Worm (Caenorhabditis elegans): ENCODE results near the gene F16G10.1.

Gene F16G10.1

DNA sequence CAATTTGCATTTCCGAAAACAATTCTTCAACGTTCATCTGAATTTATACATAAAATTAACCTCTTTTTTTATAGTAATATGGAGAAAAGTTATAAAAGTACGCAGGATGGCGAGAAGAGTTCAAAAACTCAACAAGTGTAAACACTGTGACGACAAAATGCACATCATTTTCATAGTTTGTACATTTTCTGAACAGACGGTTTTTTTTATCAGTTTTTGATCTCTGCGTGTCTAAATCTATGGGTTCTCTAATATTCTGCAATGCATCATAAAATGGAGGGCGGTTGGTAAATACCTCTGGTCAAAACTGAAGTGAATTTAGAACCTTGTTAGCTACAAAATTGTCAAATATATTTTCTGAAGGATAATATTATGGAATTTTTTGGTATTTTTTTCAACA, 11.4 kb downstream of the F16G10.1 start, which contains the start of gene fbxa-4:
TSS of gene fbxa-4 (minus strand) at position 93 of the 400 bp plus-strand sequence.
- TF ChIP-seq nhr-12 (tag; optimal IDR thresholded peaks at IDR 0.05) (no peak), drap-1 (GFP tag; optimal IDR thresholded peaks at IDR 0.05) (no peak), sptf-1 (tag; optimal IDR thresholded peaks at IDR 0.05) (no peak), tbx-8 (GFP tag; optimal IDR thresholded peaks at IDR 0.05) (no peak), flh-1 (GFP tag; optimal IDR thresholded peaks at IDR 0.05) (no peak), mls-2 (tag; optimal IDR thresholded peaks at IDR 0.05) (no peak), pha-4 (tag; optimal IDR thresholded peaks at IDR 0.05) (no peak), unc-120 (tag; optimal IDR thresholded peaks at IDR 0.05; ENCODE audit: poor library complexity, severe bottlenecking) (no peak), ztf-11 (tag; optimal IDR thresholded peaks at IDR 0.05) (no peak), lsy-2 (tag; optimal IDR thresholded peaks at IDR 0.05) (no peak), lin-13 (tag; optimal IDR thresholded peaks at IDR 0.05) (no peak)

DNA sequence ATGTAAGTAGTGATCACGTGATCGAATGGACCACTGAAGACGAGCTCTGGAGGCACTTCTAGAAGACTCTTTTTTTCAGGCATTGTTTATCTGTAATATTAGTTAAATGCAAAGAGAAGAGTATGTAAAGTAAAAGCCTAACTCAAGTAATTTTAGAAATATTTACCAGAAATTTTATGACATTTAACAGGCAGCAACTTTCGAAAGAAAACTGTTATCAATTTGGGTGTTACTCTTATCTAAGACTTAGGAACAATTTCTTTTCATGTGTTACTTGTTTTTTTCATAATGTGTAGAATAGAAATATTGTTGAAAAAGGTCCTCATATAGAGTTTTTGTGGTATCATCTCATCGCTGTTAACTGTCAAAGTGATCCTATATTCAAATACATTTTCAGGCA, 13.8 kb downstream of the F16G10.1 start, which contains the start of the genes F42G2.5 and F42G2.7:
TSS of gene F42G2.5 (minus strand) at position 101 of the 400 bp plus-strand sequence.
TSS of gene F42G2.7 (plus strand) at position 270 of the 400 bp plus-strand sequence.
- TF ChIP-seq unc-62 (GFP tag; optimal IDR thresholded peaks at IDR 0.05): no peak
- no peak for TF ChIP-seq hlh-1 (tag; optimal IDR thresholded peaks at IDR 0.05)
- TF ChIP-seq nhr-2 (tag; optimal IDR thresholded peaks at IDR 0.05): no peak
- TF ChIP-seq drap-1 (GFP tag; optimal IDR thresholded peaks at IDR 0.05): no peak
- no peak for TF ChIP-seq elt-1 (tag; optimal IDR thresholded peaks at IDR 0.05; ENCODE audit: borderline replicate concordance, insufficient read depth)
- no peak for TF ChIP-seq tbx-8 (GFP tag; optimal IDR thresholded peaks at IDR 0.05)
- TF ChIP-seq mls-2 (tag; optimal IDR thresholded peaks at IDR 0.05): no peak

DNA sequence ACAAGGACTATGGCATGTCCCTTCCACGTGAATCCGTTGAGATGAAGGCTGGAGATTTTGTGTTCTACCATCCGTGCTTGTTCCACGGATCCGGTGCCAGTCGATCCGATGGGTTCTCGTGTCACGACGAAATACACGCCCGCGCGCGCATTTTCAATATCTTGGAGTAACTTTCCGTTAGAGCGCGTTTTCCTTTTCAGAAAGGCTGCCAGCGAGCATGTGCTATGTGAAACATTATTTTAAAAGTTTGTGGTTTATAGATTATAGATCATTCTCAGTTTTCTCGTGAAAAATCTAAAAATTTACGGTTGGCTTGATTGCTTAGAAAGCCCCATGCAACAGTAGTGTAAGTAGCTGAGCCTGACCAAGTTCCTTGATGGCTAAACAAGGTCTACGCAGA, 14.8 kb downstream of the F16G10.1 start, which contains the start of gene fbxc-20:
TSS of gene fbxc-20 (plus strand) at position 301 of the 400 bp plus-strand sequence.
- TF ChIP-seq nhr-237 (tag; optimal IDR thresholded peaks at IDR 0.05) (no peak), ceh-39 (tag; optimal IDR thresholded peaks at IDR 0.05) (no peak), tbx-8 (GFP tag; optimal IDR thresholded peaks at IDR 0.05) (no peak), ceh-43 (GFP tag; optimal IDR thresholded peaks at IDR 0.05) (no peak), ztf-11 (tag; optimal IDR thresholded peaks at IDR 0.05) (no peak), hlh-1 (tag; optimal IDR thresholded peaks at IDR 0.05) (no peak), ham-2 (GFP tag; optimal IDR thresholded peaks at IDR 0.05) (no peak), mab-5 (tag; optimal IDR thresholded peaks at IDR 0.05) (no peak), blmp-1 (tag; optimal IDR thresholded peaks at IDR 0.05) (no peak), nhr-12 (tag; optimal IDR thresholded peaks at IDR 0.05) (no peak), elt-1 (tag; optimal IDR thresholded peaks at IDR 0.05; ENCODE audit: borderline replicate concordance, insufficient read depth) (no peak)

DNA sequence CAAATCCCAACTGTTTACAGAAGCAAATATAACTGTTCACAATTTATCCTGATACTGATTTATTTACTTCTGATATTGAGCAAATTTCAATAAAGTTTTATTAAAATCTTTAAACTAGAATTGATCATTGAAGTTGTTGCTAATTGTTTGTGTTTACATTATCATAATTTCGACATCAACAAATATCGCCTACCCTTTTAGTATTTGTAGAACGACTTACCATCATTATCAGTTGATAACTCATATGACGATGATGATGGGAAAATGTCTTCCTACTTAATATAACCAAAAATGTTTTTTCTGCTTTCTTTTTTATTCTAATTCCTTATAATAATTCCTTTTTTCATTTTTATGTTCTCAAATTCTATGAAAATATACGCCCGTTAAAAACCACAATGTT, 16.6 kb downstream of the F16G10.1 start:
- TF ChIP-seq ceh-83 (GFP tag; optimal IDR thresholded peaks at IDR 0.05) (no peak), bed-3 (GFP tag; optimal IDR thresholded peaks at IDR 0.05) (no peak), ceh-43 (GFP tag; optimal IDR thresholded peaks at IDR 0.05) (no peak), hlh-1 (tag; optimal IDR thresholded peaks at IDR 0.05) (no peak), flh-1 (GFP tag; optimal IDR thresholded peaks at IDR 0.05) (no peak), sptf-1 (tag; optimal IDR thresholded peaks at IDR 0.05) (no peak), snpc-4 (tag; optimal IDR thresholded peaks at IDR 0.05) (no peak), ham-2 (GFP tag; optimal IDR thresholded peaks at IDR 0.05) (no peak), tbx-8 (GFP tag; optimal IDR thresholded peaks at IDR 0.05) (no peak), nhr-12 (tag; optimal IDR thresholded peaks at IDR 0.05) (no peak)

DNA sequence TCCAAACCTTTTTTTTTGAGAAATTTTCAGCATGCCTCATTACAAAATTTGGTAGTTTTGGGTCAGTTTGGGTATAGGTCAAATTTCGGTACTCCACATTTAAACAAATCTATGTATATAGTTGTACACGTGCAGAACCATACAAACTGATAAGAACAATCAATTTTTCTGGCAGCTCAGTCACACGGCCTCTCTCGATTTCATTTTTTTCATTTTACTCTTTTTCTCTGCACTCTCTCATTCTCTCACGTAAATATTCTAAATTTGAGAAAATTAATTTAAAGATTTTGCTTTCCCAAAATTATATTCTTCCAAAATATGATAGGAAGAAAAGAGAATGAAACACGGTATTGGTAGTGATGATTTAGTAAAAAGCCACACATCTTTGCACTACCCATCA, 17.1 kb downstream of the F16G10.1 start:
- TF ChIP-seq nhr-2 (tag; optimal IDR thresholded peaks at IDR 0.05) (no peak), ceh-43 (GFP tag; optimal IDR thresholded peaks at IDR 0.05) (no peak), unc-39 (tag; optimal IDR thresholded peaks at IDR 0.05) (no peak), sem-2 (GFP tag; optimal IDR thresholded peaks at IDR 0.05) (no peak), ceh-83 (GFP tag; optimal IDR thresholded peaks at IDR 0.05) (no peak), elt-3 (tag; optimal IDR thresholded peaks at IDR 0.05) (no peak), lsy-2 (tag; optimal IDR thresholded peaks at IDR 0.05) (no peak), cnd-1 (tag; optimal IDR thresholded peaks at IDR 0.05) (no peak), nhr-12 (tag; optimal IDR thresholded peaks at IDR 0.05) (no peak), sptf-1 (tag; optimal IDR thresholded peaks at IDR 0.05) (no peak), mls-2 (tag; optimal IDR thresholded peaks at IDR 0.05) (no peak), M03D4.4 (tag; optimal IDR thresholded peaks at IDR 0.05) (no peak)

DNA sequence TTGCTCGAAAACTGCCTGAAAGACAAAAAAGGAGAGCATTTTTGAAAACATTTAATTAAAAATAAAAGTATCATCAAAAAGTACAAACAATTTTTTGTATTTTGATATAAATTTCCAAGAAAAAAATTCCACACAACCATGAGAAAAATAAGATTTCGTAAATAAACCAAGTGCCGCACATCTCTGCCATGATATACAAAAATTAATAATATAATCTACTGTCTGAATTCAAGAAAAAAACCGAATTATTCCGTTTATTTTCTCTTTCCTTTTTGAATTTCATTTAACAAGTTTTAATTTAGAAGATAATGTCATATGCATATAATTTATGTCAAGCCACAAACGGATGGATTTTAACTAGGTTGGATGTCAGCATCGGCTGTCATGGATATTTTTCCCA, 17.8 kb downstream of the F16G10.1 start, which contains the start of gene F42G2.2:
TSS of gene F42G2.2 (plus strand) at position 301 of the 400 bp plus-strand sequence.
- TF ChIP-seq unc-62 (GFP tag; optimal IDR thresholded peaks at IDR 0.05) (no peak), mls-2 (tag; optimal IDR thresholded peaks at IDR 0.05) (no peak), cnd-1 (tag; optimal IDR thresholded peaks at IDR 0.05) (no peak), nhr-237 (tag; optimal IDR thresholded peaks at IDR 0.05) (no peak), sptf-1 (tag; optimal IDR thresholded peaks at IDR 0.05) (no peak), nhr-2 (tag; optimal IDR thresholded peaks at IDR 0.05) (no peak), elt-3 (tag; optimal IDR thresholded peaks at IDR 0.05) (no peak), ztf-11 (tag; optimal IDR thresholded peaks at IDR 0.05) (no peak), ceh-43 (GFP tag; optimal IDR thresholded peaks at IDR 0.05) (no peak), mep-1 (tag; optimal IDR thresholded peaks at IDR 0.05) (no peak), drap-1 (GFP tag; optimal IDR thresholded peaks at IDR 0.05) (no peak), sem-2 (GFP tag; optimal IDR thresholded peaks at IDR 0.05) (no peak), tbx-8 (GFP tag; optimal IDR thresholded peaks at IDR 0.05) (no peak)

All from whole organism, mixed stage, embryonic.